Worm (Caenorhabditis elegans) whole organism, L1 larva: Measurements from ENCODE around the gene clec-128.

Experiments used
- C16A3.4 ChIP-seq: fragments of 150-350 bp; optimal IDR thresholded peaks from 2 replicates; lab custom pipeline; 2014; ENCODE audit warnings: missing biosample characterization, missing genetic modification characterization
- F16B12.6 ChIP-seq: fragments of 150-350 bp; optimal IDR thresholded peaks from 2 replicates; lab custom pipeline; 2014; ENCODE audit warnings: missing biosample characterization, missing genetic modification characterization
- Y116A8C.19 ChIP-seq: sonication (generic microtip); optimal IDR thresholded peaks from 2 replicates; lab custom pipeline; 2016; ENCODE audit warnings: missing compliant biosample characterization, missing genetic modification characterization, borderline replicate concordance
- aha-1 ChIP-seq: fragments of 150-350 bp; optimal IDR thresholded peaks from 2 replicates; lab custom pipeline; 2014; ENCODE audit warnings: missing biosample characterization, missing genetic modification characterization
- aly-2 ChIP-seq: fragments of 150-350 bp; optimal IDR thresholded peaks from 2 replicates; lab custom pipeline; 2014; ENCODE audit warnings: missing biosample characterization, missing genetic modification characterization
- ceh-63 ChIP-seq: fragments of 200-800 bp; sonication (Bioruptor generic); optimal IDR thresholded peaks from 2 replicates; lab custom pipeline; 2018; ENCODE audit warnings: mild to moderate bottlenecking, missing genetic modification characterization, missing compliant biosample characterization
- ceh-82 ChIP-seq, 3 experiments: fragments of 150-350 bp in 1 of 3; sonication (generic microtip) in 2 of 3; optimal IDR thresholded peaks; 2 replicates each; lab custom pipeline; 2014 to 2017; ENCODE audit warnings: missing biosample characterization in 3 of 3, missing genetic modification characterization in 3 of 3
- dpl-1 ChIP-seq, 3 experiments: fragments of 150-350 bp in 2 of 3; sonication (generic microtip) in 1 of 3; optimal IDR thresholded peaks; 2 replicates each; lab custom pipeline; 2014 to 2017; ENCODE audit warnings: missing biosample characterization in 3 of 3, missing genetic modification characterization in 3 of 3, missing genetic modification reagents in 3 of 3
- efl-1 ChIP-seq, 4 experiments: fragments of 150-350 bp; optimal IDR thresholded peaks in 3 of 4; peaks in 1 of 4; 1 replicate in 1 of 4; 2 replicates in 3 of 4; lab custom pipeline; 2014; ENCODE audit warnings: missing biosample characterization in 2 of 4, missing genetic modification characterization in 2 of 4, missing genetic modification reagents in 2 of 4
- egl-27 ChIP-seq, 2 experiments: fragments of 150-350 bp in 1 of 2; sonication (generic microtip); optimal IDR thresholded peaks; 3 replicates each; lab custom pipeline; 2017 to 2018; ENCODE audit warnings: missing biosample characterization in 2 of 2, missing genetic modification characterization in 2 of 2, missing genetic modification reagents in 2 of 2
- fkh-10 ChIP-seq: sonication (generic microtip); optimal IDR thresholded peaks from 2 replicates; lab custom pipeline; 2017; ENCODE audit warnings: missing biosample characterization, missing genetic modification reagents, missing genetic modification characterization
- fkh-4 ChIP-seq: sonication (generic microtip); optimal IDR thresholded peaks from 2 replicates; lab custom pipeline; 2016; ENCODE audit warnings: missing compliant biosample characterization, missing genetic modification characterization, borderline replicate concordance
- fkh-8 ChIP-seq: sonication (generic microtip); optimal IDR thresholded peaks from 2 replicates; lab custom pipeline; 2016; ENCODE audit warnings: mild to moderate bottlenecking, missing genetic modification characterization, missing compliant biosample characterization
- fos-1 ChIP-seq: fragments of 150-350 bp; optimal IDR thresholded peaks from 2 replicates; lab custom pipeline; 2014; ENCODE audit warnings: missing biosample characterization, missing genetic modification characterization
- hlh-4 ChIP-seq: sonication (generic microtip); optimal IDR thresholded peaks from 2 replicates; lab custom pipeline; 2016; ENCODE audit warnings: mild to moderate bottlenecking, missing genetic modification characterization, missing compliant biosample characterization
- isw-1 ChIP-seq: fragments of 200-800 bp; sonication (Bioruptor generic); IDR thresholded peaks from 2 replicates; pipeline ENCODE4 v1.3.6; 2022; ENCODE audit warnings: missing genetic modification characterization, missing compliant biosample characterization
- lin-14 ChIP-seq: fragments of 200-800 bp; sonication (Bioruptor generic); optimal IDR thresholded peaks from 2 replicates; lab custom pipeline; 2018; ENCODE audit warnings: mild to moderate bottlenecking, missing genetic modification characterization, moderate library complexity, missing compliant biosample characterization
- lin-15B ChIP-seq: fragments of 150-350 bp; sonication (generic microtip); optimal IDR thresholded peaks from 3 replicates; lab custom pipeline; 2014; ENCODE audit warnings: missing biosample characterization, missing genetic modification characterization
- lin-35 ChIP-seq, 2 experiments: fragments of 150-350 bp; optimal IDR thresholded peaks; 2 replicates each; lab custom pipeline; 2014; ENCODE audit warnings: missing biosample characterization in 2 of 2, missing genetic modification characterization in 2 of 2, missing genetic modification reagents in 2 of 2
- lsy-2 ChIP-seq, 2 experiments: fragments of 150-350 bp; optimal IDR thresholded peaks; 2 replicates each; lab custom pipeline; 2014; ENCODE audit warnings: missing biosample characterization in 2 of 2, missing genetic modification characterization in 2 of 2
- mab-9 ChIP-seq: fragments of 200-800 bp; sonication (Bioruptor generic); IDR thresholded peaks from 2 replicates; pipeline ENCODE4 v1.3.6; 2022; ENCODE audit warnings: missing genetic modification reagents, missing genetic modification characterization, missing compliant biosample characterization
- mef-2 ChIP-seq: fragments of 150-350 bp; optimal IDR thresholded peaks from 2 replicates; lab custom pipeline; 2014; ENCODE audit warnings: missing biosample characterization, missing genetic modification characterization
- mep-1 ChIP-seq: fragments of 150-350 bp; optimal IDR thresholded peaks from 2 replicates; lab custom pipeline; 2014; ENCODE audit warnings: missing biosample characterization, missing genetic modification characterization
- nhr-11 ChIP-seq: fragments of 150-350 bp; optimal IDR thresholded peaks from 2 replicates; lab custom pipeline; 2014; ENCODE audit warnings: missing biosample characterization, missing genetic modification characterization
- nhr-12 ChIP-seq: sonication (generic microtip); optimal IDR thresholded peaks from 2 replicates; lab custom pipeline; 2017; ENCODE audit warnings: missing biosample characterization, missing genetic modification characterization
- nhr-19 ChIP-seq: fragments of 200-800 bp; sonication (Bioruptor generic); conservative IDR thresholded peaks from 2 replicates; pipeline ENCODE4 v1.3.6; 2022; ENCODE audit warnings: missing genetic modification characterization, missing compliant biosample characterization
- nhr-28 ChIP-seq: fragments of 150-350 bp; optimal IDR thresholded peaks from 2 replicates; lab custom pipeline; 2014; ENCODE audit warnings: missing biosample characterization, missing genetic modification characterization
- nhr-47 ChIP-seq: sonication (generic microtip); optimal IDR thresholded peaks from 2 replicates; lab custom pipeline; 2016; ENCODE audit warnings: mild to moderate bottlenecking, missing genetic modification characterization, moderate library complexity, missing compliant biosample characterization
- nhr-77 ChIP-seq: fragments of 150-350 bp; optimal IDR thresholded peaks from 2 replicates; lab custom pipeline; 2014; ENCODE audit warnings: missing biosample characterization, missing genetic modification characterization
- nhr-84 ChIP-seq: sonication (generic microtip); optimal IDR thresholded peaks from 2 replicates; lab custom pipeline; 2017; ENCODE audit warnings: missing biosample characterization, missing genetic modification characterization
- nhr-85 ChIP-seq: sonication (generic microtip); peaks from one replicate; lab custom pipeline; 2016; ENCODE audit warnings: missing genetic modification characterization, inconsistent platforms, missing compliant biosample characterization
- nhr-90 ChIP-seq: sonication (generic microtip); optimal IDR thresholded peaks from 2 replicates; lab custom pipeline; 2016; ENCODE audit warnings: mild to moderate bottlenecking, missing genetic modification characterization, missing compliant biosample characterization; ENCODE audit not compliant: poor library complexity
- pag-3 ChIP-seq: sonication (generic microtip); optimal IDR thresholded peaks from 2 replicates; lab custom pipeline; 2017; ENCODE audit warnings: missing genetic modification characterization, mild to moderate bottlenecking, missing compliant biosample characterization, antibody characterized with exemption, borderline replicate concordance; ENCODE audit not compliant: insufficient read depth
- skn-1 ChIP-seq: fragments of 150-350 bp; optimal IDR thresholded peaks from 2 replicates; lab custom pipeline; 2014; ENCODE audit warnings: missing biosample characterization, missing genetic modification characterization
- snu-23 ChIP-seq: sonication (generic microtip); optimal IDR thresholded peaks from 2 replicates; lab custom pipeline; 2016; ENCODE audit warnings: missing genetic modification characterization, missing compliant biosample characterization
- swsn-7 ChIP-seq: sonication (generic microtip); optimal IDR thresholded peaks from 2 replicates; lab custom pipeline; 2016; ENCODE audit warnings: missing genetic modification characterization, missing compliant biosample characterization
- tbx-2 ChIP-seq: sonication (generic microtip); optimal IDR thresholded peaks from 2 replicates; lab custom pipeline; 2016; ENCODE audit warnings: missing genetic modification characterization, missing compliant biosample characterization
- unc-130 ChIP-seq: fragments of 150-350 bp; optimal IDR thresholded peaks from 2 replicates; lab custom pipeline; 2017; ENCODE audit warnings: missing biosample characterization, missing genetic modification characterization, inconsistent platforms
- unc-86 ChIP-seq: sonication (generic microtip); optimal IDR thresholded peaks from 2 replicates; lab custom pipeline; 2016; ENCODE audit warnings: missing genetic modification characterization, missing compliant biosample characterization
- unc-98 ChIP-seq: fragments of 200-800 bp; sonication (Bioruptor generic); IDR thresholded peaks from 2 replicates; pipeline ENCODE4 v1.3.6; 2022; ENCODE audit warnings: missing genetic modification characterization, missing compliant biosample characterization
- zag-1 ChIP-seq: fragments of 150-350 bp; optimal IDR thresholded peaks from 2 replicates; lab custom pipeline; 2014; ENCODE audit warnings: missing biosample characterization, missing genetic modification characterization
- ztf-11 ChIP-seq, 2 experiments: sonication (generic microtip); optimal IDR thresholded peaks; 2 replicates each; lab custom pipeline; 2016 to 2017; ENCODE audit warnings: missing genetic modification characterization in 2 of 2, missing biosample characterization in 1 of 2, missing compliant biosample characterization in 1 of 2

clec-128 gene

ce11 chrII:3547282-3547681, 23.5 kb downstream of the clec-128 start:
- TF ChIP-seq nhr-85 (tag; lab: Kevin White, UChicago): no peak
- no peak for TF ChIP-seq nhr-12 (tag; lab: Kevin White, UChicago)
- TF ChIP-seq lsy-2 (tag; optimal IDR thresholded peaks at IDR 0.05; lab: Kevin White, UChicago): peak; percentile 36 to 47
- TF ChIP-seq aly-2 (tag; lab: Kevin White, UChicago): no peak
- TF ChIP-seq ceh-82 (tag; optimal IDR thresholded peaks at IDR 0.05; lab: Kevin White, UChicago): peak in 2 of 3 experiments; percentile 21 to 29
- peak; percentile 42 for TF ChIP-seq nhr-47 (tag; lab: Kevin White, UChicago)
- peak in 1 of 2 experiments; percentile 21 for TF ChIP-seq lin-35 (GFP tag; optimal IDR thresholded peaks at IDR 0.05; lab: Kevin White, UChicago)
- TF ChIP-seq unc-86: peak; percentile 12
- TF ChIP-seq ztf-11 (tag; optimal IDR thresholded peaks at IDR 0.05; lab: Kevin White, UChicago): no peak
- TF ChIP-seq mef-2 (tag; lab: Kevin White, UChicago): no peak
- TF ChIP-seq nhr-19: no peak
- peak; percentile 36 for TF ChIP-seq F16B12.6
- TF ChIP-seq lin-14 (GFP tag; lab: Kevin White, UChicago): peak; percentile 89
- TF ChIP-seq dpl-1 (GFP tag; optimal IDR thresholded peaks at IDR 0.05; lab: Kevin White, UChicago): peak in 1 of 3 experiments; percentile 15
- TF ChIP-seq aha-1: no peak
- peak; percentile 44 for TF ChIP-seq fkh-10 (GFP tag; lab: Kevin White, UChicago)
- TF ChIP-seq fkh-8 (tag; lab: Kevin White, UChicago): peak; percentile 30
- TF ChIP-seq mab-9: no peak
- TF ChIP-seq tbx-2 (tag; lab: Kevin White, UChicago): no peak
- TF ChIP-seq mep-1: peak; percentile 21
- TF ChIP-seq efl-1 (optimal IDR thresholded peaks at IDR 0.05; lab: Kevin White, UChicago): peak; percentile 47 to 65
- peak; percentile 30 to 76 for TF ChIP-seq efl-1 (GFP tag; optimal IDR thresholded peaks at IDR 0.05 in 1 of 2; lab: Kevin White, UChicago)
- TF ChIP-seq swsn-7: no peak
- no peak for TF ChIP-seq isw-1
- no peak for TF ChIP-seq C16A3.4
- no peak for TF ChIP-seq zag-1 (tag; lab: Kevin White, UChicago)

ce11 chrII:3546381-3546931, 24.4 kb downstream of the clec-128 start, which contains the start of gene apd-3:
Gene apd-3 (minus strand): TSS chrII:3546431.
- no peak for TF ChIP-seq snu-23 (GFP tag; lab: Kevin White, UChicago)
- TF ChIP-seq fos-1 (tag; lab: Kevin White, UChicago): no peak
- TF ChIP-seq nhr-85 (tag; lab: Kevin White, UChicago): no peak
- TF ChIP-seq unc-130: no peak
- no peak for TF ChIP-seq nhr-90 (tag; lab: Kevin White, UChicago)
- no peak for TF ChIP-seq lin-35 (GFP tag; optimal IDR thresholded peaks at IDR 0.05; lab: Kevin White, UChicago)
- TF ChIP-seq hlh-4 (tag; lab: Kevin White, UChicago): no peak
- no peak for TF ChIP-seq lin-15B (tag; lab: Kevin White, UChicago)
- TF ChIP-seq nhr-28 (tag; lab: Kevin White, UChicago): no peak
- no peak for TF ChIP-seq unc-98 (GFP tag; lab: Robert Waterston, UW)
- TF ChIP-seq nhr-84 (tag; lab: Kevin White, UChicago): no peak
- no peak for TF ChIP-seq ceh-63 (GFP tag; lab: Kevin White, UChicago)
- no peak for TF ChIP-seq Y116A8C.19 (tag; lab: Kevin White, UChicago)
- TF ChIP-seq nhr-77 (tag; lab: Kevin White, UChicago): no peak
- no peak for TF ChIP-seq skn-1 (tag; lab: Kevin White, UChicago)
- no peak for TF ChIP-seq nhr-11 (tag; lab: Kevin White, UChicago)
- TF ChIP-seq egl-27 (tag; optimal IDR thresholded peaks at IDR 0.05; lab: Kevin White, UChicago): no peak
- no peak for TF ChIP-seq pag-3 (tag; lab: Kevin White, UChicago)
- TF ChIP-seq fkh-4: no peak
